Worm (Caenorhabditis elegans) whole organism, L4 larva: ENCODE measurements around the gene Y4C6A.3.

Experiments used
- ama-1 ChIP-seq: fragments of 150-350 bp; optimal IDR thresholded peaks from 2 replicates; lab custom pipeline; 2014; ENCODE audit warnings: inconsistent platforms, mixed read lengths
- ceh-28 ChIP-seq: fragments of 150-350 bp; optimal IDR thresholded peaks from 2 replicates; lab custom pipeline; 2014; ENCODE audit warnings: missing biosample characterization, missing genetic modification reagents, missing genetic modification characterization
- ceh-82 ChIP-seq: sonication (generic microtip); optimal IDR thresholded peaks from 2 replicates; lab custom pipeline; 2017; ENCODE audit warnings: missing biosample characterization, missing genetic modification characterization
- nhr-237 ChIP-seq: sonication (generic microtip); optimal IDR thresholded peaks from 2 replicates; lab custom pipeline; 2017; ENCODE audit warnings: missing biosample characterization, missing genetic modification characterization
- nhr-28 ChIP-seq: fragments of 150-350 bp; optimal IDR thresholded peaks from 2 replicates; lab custom pipeline; 2014; ENCODE audit warnings: missing biosample characterization, missing genetic modification characterization

- TF ChIP-seq ceh-28 (no peak), ceh-82 (tag; lab: Kevin White, UChicago) (no peak), ama-1 (lab: Kevin White, UChicago) (no peak), nhr-237 (tag; lab: Kevin White, UChicago) (no peak), nhr-28 (tag; lab: Kevin White, UChicago) (no peak)
Measured at ce11 chrIV:5493135-5493534, 37.2 kb upstream of the Y4C6A.3 start.
